Worm (Caenorhabditis elegans) whole organism, L3 larva: ENCODE measurements around the gene ZC155.4.

Experiments used
- ceh-16 ChIP-seq: sonication (generic microtip); optimal IDR thresholded peaks from 2 replicates; lab custom pipeline; 2017; ENCODE audit warnings: missing biosample characterization, missing genetic modification characterization
- nhr-237 ChIP-seq: fragments of 150-350 bp; optimal IDR thresholded peaks from 2 replicates; lab custom pipeline; 2014; ENCODE audit warnings: missing biosample characterization, missing genetic modification characterization
- nhr-76 ChIP-seq: fragments of 150-350 bp; sonication (generic microtip); optimal IDR thresholded peaks from 5 replicates; lab custom pipeline; 2014; ENCODE audit warnings: missing biosample characterization, missing genetic modification characterization

DNA sequence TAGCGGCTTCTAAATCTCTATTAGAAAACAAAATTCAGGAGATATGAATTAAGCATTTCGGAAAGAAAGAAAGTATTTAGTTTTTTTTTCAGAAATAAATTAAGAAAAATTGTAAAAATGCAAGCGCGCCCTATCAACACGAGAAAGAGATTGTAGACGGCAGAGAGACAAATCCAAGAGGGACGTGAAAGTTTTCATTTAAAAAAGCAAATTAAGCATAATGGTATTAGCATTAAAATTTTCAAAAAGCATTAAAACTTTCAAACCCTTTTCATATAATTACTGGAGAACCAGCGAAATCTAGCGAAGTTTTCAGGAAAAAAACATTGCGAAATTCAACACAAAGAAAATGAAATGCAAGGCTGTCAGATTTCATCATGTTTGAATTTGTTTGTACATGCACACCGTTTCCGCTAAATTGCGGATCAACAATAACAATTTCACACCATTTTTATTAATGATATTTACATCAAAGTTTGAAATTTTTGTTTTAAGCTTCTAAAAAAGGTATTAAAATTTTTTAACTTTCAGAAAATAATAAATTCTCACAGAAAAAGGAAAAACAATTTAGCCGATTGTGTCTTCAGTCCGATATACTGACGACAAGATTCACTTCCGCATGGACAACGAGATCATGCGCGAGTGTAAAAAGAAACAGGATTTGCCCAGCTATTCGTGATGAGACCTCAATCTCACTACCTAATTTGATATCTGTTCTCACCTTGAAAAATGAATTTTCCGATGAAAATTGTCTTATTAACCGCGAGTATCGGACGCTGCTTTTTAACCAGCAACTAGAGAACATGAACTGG, 52.2 kb downstream of the ZC155.4 start, which contains the start of gene gars-1:
- no peak for TF ChIP-seq nhr-76 (tag; lab: Kevin White, UChicago)
- TF ChIP-seq nhr-237 (tag; lab: Kevin White, UChicago), result no peak
- TF ChIP-seq ceh-16, result no peak
